Fruit fly (Drosophila melanogaster) Kc167 (cell line): ENCODE results near the gene CG4073.

ENCODE experiments used
- Sin3A ChIP-seq: fragments of >200 bp; optimal IDR thresholded peaks from 2 replicates; lab custom pipeline; 2018; ENCODE audit warnings: missing external identifiers
- insv ChIP-seq: fragments of >200 bp; optimal IDR thresholded peaks from 3 replicates; lab custom pipeline; 2018; ENCODE audit warnings: missing external identifiers
- ttk ChIP-seq: sonication (Bioruptor generic); optimal IDR thresholded peaks from 2 replicates; lab custom pipeline; 2017; ENCODE audit warnings: missing external identifiers

- TF ChIP-seq Sin3A = no peak
- no peak for TF ChIP-seq insv (lab: Kevin White, UChicago)
- no peak for TF ChIP-seq ttk
Observed at dm6 chr3R:10760966-10761855, 46.6 kb downstream of the CG4073 start, which contains the start of the genes MED7 and Cap-H2.
